Fruit fly (Drosophila melanogaster) whole organism, wandering third instar larva: ENCODE measurements around the gene CG1812.

Experiments
- Abd-B ChIP-seq: fragments of >200 bp; optimal IDR thresholded peaks from 2 replicates; lab custom pipeline; 2017; ENCODE audit warnings: missing biosample characterization, missing genetic modification characterization
- CG32264 ChIP-seq: fragments of 200-800 bp; sonication (Bioruptor generic); optimal IDR thresholded peaks from 2 replicates; lab custom pipeline; 2016; ENCODE audit warnings: missing biosample characterization, missing genetic modification characterization
- CG9705 ChIP-seq: fragments of 200-800 bp; sonication (Bioruptor generic); optimal IDR thresholded peaks from 2 replicates; lab custom pipeline; 2018; ENCODE audit warnings: missing biosample characterization, mild to moderate bottlenecking, missing genetic modification characterization
- CrebA ChIP-seq: fragments of 200-800 bp; sonication (Bioruptor generic); optimal IDR thresholded peaks from 2 replicates; lab custom pipeline; 2016; ENCODE audit warnings: missing biosample characterization, mild to moderate bottlenecking, missing genetic modification characterization, borderline replicate concordance
- Dfd ChIP-seq: fragments of >200 bp; optimal IDR thresholded peaks from 2 replicates; lab custom pipeline; 2017; ENCODE audit warnings: missing biosample characterization, missing genetic modification characterization
- Dif ChIP-seq: fragments of 200-275, 200-300 bp; sonication (Bioruptor generic); optimal IDR thresholded peaks from 2 replicates; lab custom pipeline; 2018; ENCODE audit warnings: missing biosample characterization, missing genetic modification characterization; ENCODE audit not compliant: partially characterized antibody
- GATAd ChIP-seq: sonication (Bioruptor generic); optimal IDR thresholded peaks from 2 replicates; lab custom pipeline; 2016; ENCODE audit warnings: missing biosample characterization, missing genetic modification characterization
- HLH106 ChIP-seq: fragments of 200-800 bp; optimal IDR thresholded peaks from 3 replicates; lab custom pipeline; 2019; ENCODE audit warnings: missing biosample characterization, mild to moderate bottlenecking, missing genetic modification characterization, moderate library complexity
- Hnf4 ChIP-seq: fragments of 200-800 bp; sonication (Bioruptor generic); optimal IDR thresholded peaks from 2 replicates; lab custom pipeline; 2016; ENCODE audit warnings: missing biosample characterization, mild to moderate bottlenecking, missing genetic modification characterization
- Hr78 ChIP-seq: fragments of >200 bp; optimal IDR thresholded peaks from 2 replicates; lab custom pipeline; 2017; ENCODE audit warnings: missing biosample characterization, missing genetic modification characterization
- Hr83 ChIP-seq: fragments of 200-300 bp; sonication (Bioruptor generic); optimal IDR thresholded peaks from 2 replicates; lab custom pipeline; 2016; ENCODE audit warnings: missing biosample characterization, mild to moderate bottlenecking, missing genetic modification characterization, moderate library complexity; ENCODE audit not compliant: poor library complexity, severe bottlenecking
- Jra ChIP-seq: sonication (Bioruptor generic); optimal IDR thresholded peaks from 2 replicates; lab custom pipeline; 2016; ENCODE audit warnings: missing biosample characterization, missing genetic modification characterization
- Mio ChIP-seq: sonication (Bioruptor generic); optimal IDR thresholded peaks from 2 replicates; lab custom pipeline; 2016; ENCODE audit warnings: missing biosample characterization, missing genetic modification characterization
- Myc ChIP-seq: fragments of >200 bp; optimal IDR thresholded peaks from 2 replicates; lab custom pipeline; 2017
- N ChIP-seq: fragments of >200 bp; optimal IDR thresholded peaks from 2 replicates; lab custom pipeline; 2018; ENCODE audit warnings: missing biosample characterization, missing external identifiers, missing genetic modification characterization
- OdsH ChIP-seq: fragments of 200-800 bp; sonication (Bioruptor generic); optimal IDR thresholded peaks from 2 replicates; lab custom pipeline; 2016; ENCODE audit warnings: missing biosample characterization, mild to moderate bottlenecking, missing genetic modification characterization
- Rel ChIP-seq, 2 experiments: fragments of 200-800 bp; sonication (Bioruptor generic) in 1 of 2; optimal IDR thresholded peaks; 2 replicates in 1 of 2; 3 replicates in 1 of 2; lab custom pipeline; 2016 to 2019; ENCODE audit warnings: mild to moderate bottlenecking in 2 of 2, missing biosample characterization in 2 of 2, missing genetic modification characterization in 2 of 2, moderate library complexity in 1 of 2
- Sp1 ChIP-seq: fragments of 200-800 bp; sonication (Bioruptor generic); optimal IDR thresholded peaks from 3 replicates; lab custom pipeline; 2019; ENCODE audit warnings: missing biosample characterization, mild to moderate bottlenecking, missing genetic modification characterization, moderate library complexity
- Vsx2 ChIP-seq: fragments of 200-300, 225-300 bp; sonication (Bioruptor generic); optimal IDR thresholded peaks from 2 replicates; lab custom pipeline; 2018; ENCODE audit warnings: missing biosample characterization, missing genetic modification characterization; ENCODE audit not compliant: partially characterized antibody
- br ChIP-seq: fragments of 200-800 bp; sonication (Bioruptor generic); optimal IDR thresholded peaks from 2 replicates; lab custom pipeline; 2016; ENCODE audit warnings: missing biosample characterization, missing genetic modification characterization
- brk ChIP-seq: fragments of 200-800 bp; sonication (Bioruptor generic); optimal IDR thresholded peaks from 2 replicates; lab custom pipeline; 2016; ENCODE audit warnings: missing biosample characterization, mild to moderate bottlenecking, missing genetic modification characterization
- dl ChIP-seq, 2 experiments: fragments of 175-275, 200-275 bp in 1 of 2; fragments of 200-275 bp in 1 of 2; sonication (Bioruptor generic); optimal IDR thresholded peaks; lab custom pipeline; 2018; ENCODE audit warnings: mild to moderate bottlenecking in 2 of 2, missing biosample characterization in 2 of 2, missing genetic modification characterization in 2 of 2, moderate library complexity in 2 of 2; ENCODE audit not compliant: partially characterized antibody in 2 of 2, insufficient read depth in 1 of 2
- dmrt93B ChIP-seq: fragments of 200-800 bp; sonication (Bioruptor generic); optimal IDR thresholded peaks from 2 replicates; lab custom pipeline; 2018; ENCODE audit warnings: missing biosample characterization, mild to moderate bottlenecking, missing genetic modification characterization
- dsf ChIP-seq: sonication (Bioruptor generic); optimal IDR thresholded peaks from 2 replicates; lab custom pipeline; 2016; ENCODE audit warnings: missing biosample characterization, missing genetic modification characterization, borderline replicate concordance
- ey ChIP-seq: fragments of 200-800 bp; sonication (Bioruptor generic); optimal IDR thresholded peaks from 2 replicates; lab custom pipeline; 2016; ENCODE audit warnings: missing biosample characterization, missing genetic modification characterization
- foxo ChIP-seq, 2 experiments: fragments of 200-800 bp; sonication (Bioruptor generic); optimal IDR thresholded peaks; 2 replicates in 1 of 2; 3 replicates in 1 of 2; lab custom pipeline; 2016 to 2017; ENCODE audit warnings: missing biosample characterization in 2 of 2, missing genetic modification characterization in 2 of 2
- fru ChIP-seq: fragments of 200-800 bp; sonication (Bioruptor generic); optimal IDR thresholded peaks from 3 replicates; lab custom pipeline; 2016; ENCODE audit warnings: missing biosample characterization, mild to moderate bottlenecking, missing genetic modification characterization
- h ChIP-seq: fragments of 200-800 bp; sonication (Bioruptor generic); optimal IDR thresholded peaks from 3 replicates; lab custom pipeline; 2016; ENCODE audit warnings: missing biosample characterization, mild to moderate bottlenecking, missing genetic modification characterization
- jim ChIP-seq: fragments of 175-275, 200-325 bp; sonication (Bioruptor generic); optimal IDR thresholded peaks from 2 replicates; lab custom pipeline; 2016; ENCODE audit warnings: missing biosample characterization, mild to moderate bottlenecking, missing genetic modification characterization
- lola ChIP-seq: fragments of >200 bp; optimal IDR thresholded peaks from 2 replicates; lab custom pipeline; 2017; ENCODE audit warnings: missing biosample characterization, missing genetic modification characterization
- pan ChIP-seq: fragments of >200 bp; optimal IDR thresholded peaks from 2 replicates; lab custom pipeline; 2017
- psq ChIP-seq: fragments of 200-800 bp; sonication (Bioruptor generic); optimal IDR thresholded peaks from 3 replicates; lab custom pipeline; 2017; ENCODE audit warnings: missing biosample characterization, mild to moderate bottlenecking, missing genetic modification characterization, moderate library complexity
- rgr ChIP-seq: fragments of 200-800 bp; sonication (Bioruptor generic); optimal IDR thresholded peaks from 3 replicates; lab custom pipeline; 2016; ENCODE audit warnings: missing biosample characterization, mild to moderate bottlenecking, missing genetic modification characterization
- sage ChIP-seq: fragments of 200-800 bp; sonication (Bioruptor generic); optimal IDR thresholded peaks from 2 replicates; lab custom pipeline; 2016; ENCODE audit warnings: missing biosample characterization, mild to moderate bottlenecking, missing genetic modification characterization
- sv ChIP-seq: fragments of 200-800 bp; sonication (Bioruptor generic); optimal IDR thresholded peaks from 3 replicates; lab custom pipeline; 2016; ENCODE audit warnings: missing biosample characterization, missing genetic modification characterization
- tai ChIP-seq: sonication (Bioruptor generic); optimal IDR thresholded peaks from 2 replicates; lab custom pipeline; 2016; ENCODE audit warnings: missing biosample characterization, missing genetic modification characterization
- usp ChIP-seq: fragments of >200 bp; optimal IDR thresholded peaks from 2 replicates; lab custom pipeline; 2017; ENCODE audit warnings: missing biosample characterization, missing genetic modification characterization
- woc ChIP-seq: sonication (Bioruptor generic); optimal IDR thresholded peaks from 2 replicates; lab custom pipeline; 2016; ENCODE audit warnings: missing biosample characterization, mild to moderate bottlenecking, missing genetic modification characterization

Gene CG1812

DNA sequence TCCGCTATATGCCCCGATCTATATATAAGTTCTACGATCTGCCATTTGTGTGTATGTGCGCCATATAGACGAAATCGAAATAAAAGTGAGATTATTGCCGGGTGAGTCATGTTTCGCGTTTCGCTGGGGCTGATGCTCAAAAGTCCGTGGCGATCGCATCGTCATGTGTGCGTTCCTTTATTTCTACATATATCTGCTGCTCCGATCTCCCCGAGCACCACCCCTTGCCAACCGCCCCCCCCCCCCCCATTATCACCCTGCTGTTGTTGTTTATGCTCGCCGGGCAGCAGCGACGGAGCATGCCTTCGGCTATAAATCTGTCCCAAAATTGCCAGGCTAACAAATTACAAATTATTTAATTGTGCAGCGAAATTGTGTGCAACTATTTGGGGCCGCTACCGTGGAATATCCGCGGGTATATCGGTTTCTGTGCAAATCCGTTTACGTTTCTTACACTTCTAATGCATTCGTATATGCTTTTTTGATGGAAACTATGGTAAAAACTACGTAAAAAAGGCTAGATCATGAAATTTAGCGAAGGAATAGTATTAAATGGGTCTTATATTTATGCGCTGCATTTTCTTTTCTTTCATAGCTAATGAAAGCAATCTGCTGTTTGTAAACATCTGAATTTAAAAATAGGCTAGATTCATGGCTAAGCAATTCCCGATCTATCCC lies 8.5 kb downstream of the CG1812 start:
- TF ChIP-seq br (GFP tag; lab: Kevin White, UChicago) (no peak), lola (GFP tag; lab: Kevin White, UChicago) (no peak), woc (GFP tag; lab: Kevin White, UChicago) (no peak)

DNA sequence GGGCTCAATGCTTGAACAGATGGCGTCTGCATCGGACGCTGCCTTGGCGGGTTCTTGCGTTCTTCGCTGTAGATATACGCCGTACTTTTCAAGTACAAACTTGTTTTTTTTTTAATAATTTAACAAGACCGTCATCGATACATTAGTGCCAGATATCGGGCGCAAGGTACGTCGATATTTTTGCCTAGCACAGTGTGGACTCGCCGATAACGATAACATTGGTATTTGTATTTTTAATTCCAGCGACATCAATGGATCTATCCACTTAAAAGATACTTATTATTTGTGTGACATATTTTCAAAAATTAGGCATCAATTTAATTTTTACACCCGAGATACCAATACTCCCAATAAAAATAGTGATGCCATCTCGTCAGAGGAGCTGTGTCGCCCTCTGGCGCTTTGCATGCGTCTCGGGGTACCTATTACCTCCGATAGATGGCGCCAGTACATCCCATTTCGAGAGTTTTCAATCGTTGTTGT lies 13.5 kb downstream of the CG1812 start, which contains the start of gene Tak1:
Gene Tak1, minus strand, starts transcription at position 175 of the 483 bp plus-strand sequence.
- no peak for TF ChIP-seq Hr78 (GFP tag; lab: Kevin White, UChicago)
- TF ChIP-seq Myc (lab: Kevin White, UChicago) = peak; percentile 80
- TF ChIP-seq Rel (GFP tag; optimal IDR thresholded peaks at IDR 0.05; lab: Kevin White, UChicago) = no peak
- TF ChIP-seq Rel (tag; optimal IDR thresholded peaks at IDR 0.05; lab: Kevin White, UChicago) = no peak
- TF ChIP-seq Mio (GFP tag; lab: Kevin White, UChicago) = no peak
- no peak for TF ChIP-seq woc (GFP tag; lab: Kevin White, UChicago)
- TF ChIP-seq pan (lab: Kevin White, UChicago) = no peak
- TF ChIP-seq jim (GFP tag; lab: Kevin White, UChicago) = no peak
- TF ChIP-seq foxo (GFP tag; optimal IDR thresholded peaks at IDR 0.05; lab: Kevin White, UChicago) = peak in 1 of 2 experiments; percentile 70
- peak; percentile 40 for TF ChIP-seq fru (GFP tag; lab: Kevin White, UChicago)
- TF ChIP-seq Jra (GFP tag; lab: Kevin White, UChicago) = peak; percentile 23
- peak; percentile 95 for TF ChIP-seq Vsx2
- TF ChIP-seq rgr (GFP tag; lab: Kevin White, UChicago) = peak; percentile 43
- peak; percentile 27 for TF ChIP-seq OdsH
- peak; percentile 42 for TF ChIP-seq CG9705
- TF ChIP-seq usp (GFP tag; lab: Kevin White, UChicago) = no peak
- peak; percentile 43 for TF ChIP-seq psq (GFP tag; lab: Kevin White, UChicago)
- no peak for TF ChIP-seq brk (GFP tag; lab: Kevin White, UChicago)
- TF ChIP-seq dl (GFP tag; optimal IDR thresholded peaks at IDR 0.05; lab: Kevin White, UChicago; ENCODE audit: insufficient read depth in 1 of 2, partially characterized antibody in 2 of 2) = peak in 1 of 2 experiments; percentile 55
- no peak for TF ChIP-seq sage (GFP tag; lab: Kevin White, UChicago)
- peak; percentile 14 for TF ChIP-seq dmrt93B (GFP tag; lab: Kevin White, UChicago)
- peak; percentile 27 for TF ChIP-seq tai
- TF ChIP-seq sv = peak; percentile 11
- peak; percentile 66 for TF ChIP-seq Hr83 (GFP tag; lab: Kevin White, UChicago)
- TF ChIP-seq GATAd (GFP tag; lab: Kevin White, UChicago) = no peak
- TF ChIP-seq HLH106 (tag; lab: Kevin White, UChicago) = peak; percentile 53
- TF ChIP-seq br (GFP tag; lab: Kevin White, UChicago) = peak; percentile 36
- no peak for TF ChIP-seq N (GFP tag; lab: Kevin White, UChicago)
- no peak for TF ChIP-seq CrebA
- no peak for TF ChIP-seq CG32264 (GFP tag; lab: Kevin White, UChicago)
- no peak for TF ChIP-seq Abd-B (GFP tag; lab: Kevin White, UChicago)
- peak; percentile 82 for TF ChIP-seq Dif
- TF ChIP-seq dsf = no peak
- TF ChIP-seq Hnf4 = peak; percentile 65
- TF ChIP-seq Dfd (GFP tag; lab: Kevin White, UChicago) = no peak
- TF ChIP-seq ey (GFP tag; lab: Kevin White, UChicago) = peak; percentile 37
- peak; percentile 44 for TF ChIP-seq h (GFP tag; lab: Kevin White, UChicago)
- no peak for TF ChIP-seq lola (GFP tag; lab: Kevin White, UChicago)
- no peak for TF ChIP-seq Sp1 (GFP tag; lab: Kevin White, UChicago)
